ENCODE assay signal across 1 worm cellular context in genomic region chrX:4388834-4389409, ce11.
TF ChIP-seq lines count a peak whose summit lies in the region.

Gene dpy-23 (plus strand): TSS chrX:4389359.

TF ChIP-seq in whole organism, L4 larva, 104 proteins besides CTCF, POLR2A, EP300 and RAD21 (continued from another document):
- TF ChIP-seq egl-27 (tag; optimal IDR thresholded peaks at IDR 0.05; lab: Kevin White, UChicago) (no peak), F10B5.3 (tag; optimal IDR thresholded peaks at IDR 0.05; lab: Kevin White, UChicago) (peak; percentile 0), hmg-1.1 (GFP tag; IDR thresholded peaks at IDR 0.05; lab: Robert Waterston, UW) (peak; percentile 93), dmd-9 (GFP tag; IDR thresholded peaks at IDR 0.05; lab: Robert Waterston, UW) (0 out of 2 replicates have a peak, but pooled peaks have one; percentile 50), zip-11 (GFP tag; IDR thresholded peaks at IDR 0.05; lab: Robert Waterston, UW) (no peak), nhr-25 (tag; optimal IDR thresholded peaks at IDR 0.05; lab: Kevin White, UChicago; ENCODE audit: borderline replicate concordance, insufficient read depth) (peak; percentile 90), mxl-3 (GFP tag; optimal IDR thresholded peaks at IDR 0.05; lab: Kevin White, UChicago) (peak; percentile 82), ZK546.5 (tag; optimal IDR thresholded peaks at IDR 0.05; lab: Kevin White, UChicago) (no peak), unc-62 (GFP tag; optimal IDR thresholded peaks at IDR 0.05 in 1 of 2; lab: Kevin White, UChicago) (peak in 1 of 2 experiments; percentile 61), unc-62 (tag; optimal IDR thresholded peaks at IDR 0.05; lab: Kevin White, UChicago) (no peak), F26F4.8 (GFP tag; conservative IDR thresholded peaks at IDR 0.05; lab: Robert Waterston, UW) (no peak), pqm-1 (tag; optimal IDR thresholded peaks at IDR 0.05; lab: Kevin White, UChicago) (no peak), fkh-10 (GFP tag; optimal IDR thresholded peaks at IDR 0.05; lab: Kevin White, UChicago) (peak; percentile 70), nhr-111 (GFP tag; optimal IDR thresholded peaks at IDR 0.05; lab: Kevin White, UChicago) (no peak), skn-1 (tag; optimal IDR thresholded peaks at IDR 0.05; lab: Kevin White, UChicago) (no peak), T26A8.4 (GFP tag; IDR thresholded peaks at IDR 0.05; lab: Robert Waterston, UW) (peak; percentile 82), lin-13 (GFP tag; optimal IDR thresholded peaks at IDR 0.05; lab: Kevin White, UChicago) (peak; percentile 91), Y5F2A.4 (GFP tag; optimal IDR thresholded peaks at IDR 0.05; lab: Kevin White, UChicago) (no peak), set-16 (GFP tag; IDR thresholded peaks at IDR 0.05; lab: Robert Waterston, UW) (peak; percentile 89), aha-1 (tag; lab: Kevin White, UChicago) (peak; percentile 99), cey-2 (tag; optimal IDR thresholded peaks at IDR 0.05; lab: Kevin White, UChicago; ENCODE audit: borderline replicate concordance, insufficient read depth) (no peak), daf-12 (tag; optimal IDR thresholded peaks at IDR 0.05; lab: Kevin White, UChicago) (no peak), lsy-2 (tag; optimal IDR thresholded peaks at IDR 0.05; lab: Kevin White, UChicago) (peak; percentile 80 to 89), mep-1 (tag; optimal IDR thresholded peaks at IDR 0.05; lab: Kevin White, UChicago) (peak; percentile 97), lin-1 (GFP tag; IDR thresholded peaks at IDR 0.05; lab: Robert Waterston, UW) (0 out of 2 replicates have a peak, but pooled peaks have one; percentile 49), ceh-44 (GFP tag; IDR thresholded peaks at IDR 0.05; lab: Robert Waterston, UW) (no peak), tra-1 (GFP tag; IDR thresholded peaks at IDR 0.05; lab: Robert Waterston, UW) (peak; percentile 86), F44E2.7 (GFP tag; IDR thresholded peaks at IDR 0.05; lab: Robert Waterston, UW) (no peak), madf-9 (GFP tag; conservative IDR thresholded peaks at IDR 0.05; lab: Robert Waterston, UW) (peak; percentile 82), daf-8 (GFP tag; IDR thresholded peaks at IDR 0.05; lab: Robert Waterston, UW) (no peak), D1046.2 (GFP tag; IDR thresholded peaks at IDR 0.05; lab: Robert Waterston, UW) (no peak), daf-19 (GFP tag; conservative IDR thresholded peaks at IDR 0.05; lab: Robert Waterston, UW) (no peak), lin-15B (tag; optimal IDR thresholded peaks at IDR 0.05; lab: Kevin White, UChicago) (no peak), ceh-20 (GFP tag; IDR thresholded peaks at IDR 0.05; lab: Robert Waterston, UW) (peak; percentile 90), nhr-102 (tag; optimal IDR thresholded peaks at IDR 0.05; lab: Kevin White, UChicago) (peak; percentile 67), F49E8.2 (tag; optimal IDR thresholded peaks at IDR 0.05; lab: Kevin White, UChicago; ENCODE audit: borderline replicate concordance) (no peak), tag-97 (GFP tag; IDR thresholded peaks at IDR 0.05; lab: Robert Waterston, UW) (no peak), dve-1 (tag; optimal IDR thresholded peaks at IDR 0.05; lab: Kevin White, UChicago; ENCODE audit: insufficient read depth) (peak; percentile 96), rbr-2 (tag; optimal IDR thresholded peaks at IDR 0.05; lab: Kevin White, UChicago) (peak; percentile 94), unc-39 (tag; optimal IDR thresholded peaks at IDR 0.05; lab: Kevin White, UChicago) (no peak), attf-4 (tag; optimal IDR thresholded peaks at IDR 0.05; lab: Kevin White, UChicago) (no peak), gei-8 (GFP tag; optimal IDR thresholded peaks at IDR 0.05; lab: Kevin White, UChicago) (no peak), nhr-11 (tag; optimal IDR thresholded peaks at IDR 0.05; lab: Kevin White, UChicago) (peak; percentile 92), R02D3.7 (tag; optimal IDR thresholded peaks at IDR 0.05; lab: Kevin White, UChicago) (no peak), Y75B8A.6 (GFP tag; IDR thresholded peaks at IDR 0.05; lab: Robert Waterston, UW) (no peak), zag-1 (tag; optimal IDR thresholded peaks at IDR 0.05; lab: Kevin White, UChicago) (peak; percentile 77), ceh-28 (tag; optimal IDR thresholded peaks at IDR 0.05; lab: Kevin White, UChicago) (no peak)
